Fruit fly (Drosophila melanogaster) whole organism, prepupa: ENCODE data around the gene CG11454.

Experiments used
- Blimp-1 ChIP-seq: fragments of 200-800 bp; sonication (Bioruptor generic); optimal IDR thresholded peaks from 3 replicates; lab custom pipeline; 2017; ENCODE audit warnings: missing biosample characterization, missing genetic modification characterization, mild to moderate bottlenecking, moderate library complexity, missing genetic modification reagents
- CG10631 ChIP-seq: fragments of 200-800 bp; sonication (Bioruptor generic); optimal IDR thresholded peaks from 2 replicates; lab custom pipeline; 2016; ENCODE audit warnings: missing biosample characterization, missing genetic modification characterization
- CG10669 ChIP-seq: fragments of 200-800 bp; sonication (Bioruptor generic); optimal IDR thresholded peaks from 3 replicates; lab custom pipeline; 2018; ENCODE audit warnings: missing biosample characterization, mild to moderate bottlenecking, missing genetic modification characterization, moderate library complexity
- CG11762 ChIP-seq: fragments of 200-800 bp; sonication (Bioruptor generic); optimal IDR thresholded peaks from 3 replicates; lab custom pipeline; 2016; ENCODE audit warnings: missing biosample characterization, missing genetic modification characterization; ENCODE audit not compliant: insufficient read depth
- CG11902 ChIP-seq: fragments of 200-800 bp; sonication (Bioruptor generic); optimal IDR thresholded peaks from 3 replicates; lab custom pipeline; 2016; ENCODE audit warnings: missing biosample characterization, missing genetic modification characterization
- CG15336 ChIP-seq: fragments of 200-800 bp; sonication (Bioruptor generic); IDR thresholded peaks from 2 replicates; pipeline ENCODE4 v1.3.6; 2022; ENCODE audit warnings: missing biosample characterization, missing genetic modification characterization
- CG3032 ChIP-seq: fragments of 200-800 bp; optimal IDR thresholded peaks from 2 replicates; lab custom pipeline; 2019; ENCODE audit warnings: missing biosample characterization, mild to moderate bottlenecking, missing genetic modification characterization, moderate library complexity
- CG31627 ChIP-seq: fragments of 200-800 bp; sonication (Bioruptor generic); optimal IDR thresholded peaks from 3 replicates; lab custom pipeline; 2016; ENCODE audit warnings: missing biosample characterization, missing genetic modification characterization
- CG32006 ChIP-seq: fragments of 200-800 bp; sonication (Bioruptor generic); optimal IDR thresholded peaks from 3 replicates; lab custom pipeline; 2017; ENCODE audit warnings: missing biosample characterization, mild to moderate bottlenecking, missing genetic modification characterization
- CG34406 ChIP-seq: fragments of 200-800 bp; sonication (Bioruptor generic); optimal IDR thresholded peaks from 3 replicates; lab custom pipeline; 2016; ENCODE audit warnings: missing biosample characterization, missing genetic modification characterization
- CG3919 ChIP-seq: fragments of 200-800 bp; sonication (Bioruptor generic); optimal IDR thresholded peaks from 3 replicates; lab custom pipeline; 2016; ENCODE audit warnings: missing biosample characterization, missing genetic modification characterization
- CG4318 ChIP-seq: fragments of 200-800 bp; sonication (Bioruptor generic); optimal IDR thresholded peaks from 3 replicates; lab custom pipeline; 2017; ENCODE audit warnings: missing biosample characterization, mild to moderate bottlenecking, missing genetic modification characterization
- CG6808 ChIP-seq: fragments of 200-800 bp; sonication (Bioruptor generic); optimal IDR thresholded peaks from 3 replicates; lab custom pipeline; 2017; ENCODE audit warnings: missing biosample characterization, missing genetic modification characterization, mild to moderate bottlenecking, moderate library complexity, missing genetic modification reagents
- CG6854 ChIP-seq: fragments of 200-800 bp; sonication (Bioruptor generic); optimal IDR thresholded peaks from 2 replicates; lab custom pipeline; 2017; ENCODE audit warnings: missing biosample characterization, mild to moderate bottlenecking, missing genetic modification characterization
- CG8119 ChIP-seq: fragments of 200-800 bp; sonication (Bioruptor generic); IDR thresholded peaks from 3 replicates; pipeline ENCODE4 v1.3.6; 2022; ENCODE audit warnings: missing biosample characterization, missing genetic modification characterization
- CG8319 ChIP-seq: fragments of 200-800 bp; sonication (Bioruptor generic); optimal IDR thresholded peaks from 3 replicates; lab custom pipeline; 2016; ENCODE audit warnings: missing biosample characterization, missing genetic modification characterization
- CG8632 ChIP-seq: fragments of 200-800 bp; sonication (Bioruptor generic); optimal IDR thresholded peaks from 3 replicates; lab custom pipeline; 2016; ENCODE audit warnings: missing biosample characterization, missing genetic modification characterization
- Eip78C ChIP-seq: fragments of 200-800 bp; sonication (Bioruptor generic); peaks from one replicate; lab custom pipeline; 2016; ENCODE audit warnings: missing biosample characterization, missing genetic modification characterization
- Eip93F ChIP-seq: fragments of 200-800 bp; sonication (Bioruptor generic); optimal IDR thresholded peaks from 2 replicates; lab custom pipeline; 2016; ENCODE audit warnings: missing biosample characterization, mild to moderate bottlenecking, missing genetic modification characterization
- Ets21C ChIP-seq: fragments of 200-800 bp; sonication (Bioruptor generic); optimal IDR thresholded peaks from 3 replicates; lab custom pipeline; 2016; ENCODE audit warnings: missing biosample characterization, missing genetic modification characterization
- Ets96B ChIP-seq: fragments of 200-800 bp; optimal IDR thresholded peaks from 2 replicates; lab custom pipeline; 2019; ENCODE audit warnings: missing biosample characterization, mild to moderate bottlenecking, missing genetic modification characterization, moderate library complexity
- Gug ChIP-seq: fragments of 200-800 bp; sonication (Bioruptor generic); IDR thresholded peaks from 2 replicates; pipeline ENCODE4 v1.3.6; 2022; ENCODE audit warnings: missing biosample characterization, missing genetic modification characterization
- Hr39 ChIP-seq: fragments of 200-800 bp; sonication (Bioruptor generic); optimal IDR thresholded peaks from 2 replicates; lab custom pipeline; 2016; ENCODE audit warnings: missing biosample characterization, missing genetic modification characterization
- Hr4 ChIP-seq: fragments of 200-800 bp; sonication (Bioruptor generic); optimal IDR thresholded peaks from 3 replicates; lab custom pipeline; 2016; ENCODE audit warnings: missing biosample characterization, missing genetic modification characterization
- Lpt ChIP-seq: fragments of 200-800 bp; sonication (Bioruptor generic); optimal IDR thresholded peaks from 3 replicates; lab custom pipeline; 2016; ENCODE audit warnings: missing biosample characterization, missing genetic modification characterization
- Met ChIP-seq: fragments of 200-800 bp; sonication (Bioruptor generic); optimal IDR thresholded peaks from 3 replicates; lab custom pipeline; 2016; ENCODE audit warnings: missing biosample characterization, missing genetic modification characterization
- OdsH ChIP-seq: fragments of 200-800 bp; sonication (Bioruptor generic); optimal IDR thresholded peaks from 3 replicates; lab custom pipeline; 2016; ENCODE audit warnings: missing biosample characterization, missing genetic modification characterization
- Smox ChIP-seq: fragments of 200-800 bp; sonication (Bioruptor generic); optimal IDR thresholded peaks from 3 replicates; lab custom pipeline; 2016; ENCODE audit warnings: missing biosample characterization, missing genetic modification characterization
- Sox14 ChIP-seq: fragments of 200-800 bp; sonication (Bioruptor generic); optimal IDR thresholded peaks from 3 replicates; lab custom pipeline; 2016; ENCODE audit warnings: missing biosample characterization, missing genetic modification characterization
- achi ChIP-seq: fragments of 200-800 bp; sonication (Bioruptor generic); optimal IDR thresholded peaks from 3 replicates; lab custom pipeline; 2016; ENCODE audit warnings: missing biosample characterization, missing genetic modification characterization
- acj6 ChIP-seq: fragments of 200-800 bp; sonication (Bioruptor generic); optimal IDR thresholded peaks from 3 replicates; lab custom pipeline; 2016; ENCODE audit warnings: missing biosample characterization, missing genetic modification characterization
- cyc ChIP-seq: fragments of 200-800 bp; sonication (Bioruptor generic); optimal IDR thresholded peaks from 3 replicates; lab custom pipeline; 2016; ENCODE audit warnings: missing biosample characterization, missing genetic modification characterization
- dac ChIP-seq: fragments of 200-800 bp; sonication (Bioruptor generic); optimal IDR thresholded peaks from 2 replicates; lab custom pipeline; 2017; ENCODE audit warnings: missing biosample characterization, mild to moderate bottlenecking, missing genetic modification characterization
- dsx ChIP-seq: fragments of 200-800 bp; optimal IDR thresholded peaks from 3 replicates; lab custom pipeline; 2019; ENCODE audit warnings: missing biosample characterization, mild to moderate bottlenecking, missing genetic modification characterization, moderate library complexity; ENCODE audit not compliant: poor library complexity, severe bottlenecking
- eg ChIP-seq: fragments of 200-800 bp; sonication (Bioruptor generic); IDR thresholded peaks from 3 replicates; pipeline ENCODE4 v1.3.6; 2022; ENCODE audit warnings: missing biosample characterization, missing genetic modification characterization
- esn ChIP-seq: fragments of 200-800 bp; sonication (Bioruptor generic); optimal IDR thresholded peaks from 2 replicates; lab custom pipeline; 2016; ENCODE audit warnings: missing biosample characterization, mild to moderate bottlenecking, missing genetic modification characterization, moderate library complexity
- fkh ChIP-seq: fragments of 200-800 bp; sonication (Bioruptor generic); optimal IDR thresholded peaks from 3 replicates; lab custom pipeline; 2017; ENCODE audit warnings: missing biosample characterization, mild to moderate bottlenecking, missing genetic modification characterization, moderate library complexity
- net ChIP-seq: fragments of 200-800 bp; sonication (Bioruptor generic); optimal IDR thresholded peaks from 3 replicates; lab custom pipeline; 2016; ENCODE audit warnings: missing biosample characterization, missing genetic modification characterization
- salr ChIP-seq, 2 experiments: fragments of 200-800 bp; sonication (Bioruptor generic); optimal IDR thresholded peaks; 3 replicates each; lab custom pipeline; 2016 to 2018; ENCODE audit warnings: missing biosample characterization in 2 of 2, missing genetic modification characterization in 2 of 2, mild to moderate bottlenecking in 1 of 2
- spab ChIP-seq: fragments of 200-800 bp; sonication (Bioruptor generic); optimal IDR thresholded peaks from 2 replicates; lab custom pipeline; 2017; ENCODE audit warnings: missing biosample characterization, mild to moderate bottlenecking, missing genetic modification characterization, missing genetic modification reagents
- ss ChIP-seq, 2 experiments: fragments of 200-800 bp; sonication (Bioruptor generic); optimal IDR thresholded peaks; 2 replicates in 1 of 2; 3 replicates in 1 of 2; lab custom pipeline; 2017 to 2018; ENCODE audit warnings: mild to moderate bottlenecking in 2 of 2, missing biosample characterization in 2 of 2, missing genetic modification characterization in 2 of 2, moderate library complexity in 1 of 2
- svp ChIP-seq: fragments of 200-800 bp; sonication (Bioruptor generic); peaks from one replicate; lab custom pipeline; 2016; ENCODE audit warnings: missing biosample characterization, missing genetic modification characterization
- topi ChIP-seq: fragments of 200-800 bp; sonication (Bioruptor generic); optimal IDR thresholded peaks from 3 replicates; lab custom pipeline; 2016; ENCODE audit warnings: missing biosample characterization, missing genetic modification characterization

The CG11454 gene

DNA sequence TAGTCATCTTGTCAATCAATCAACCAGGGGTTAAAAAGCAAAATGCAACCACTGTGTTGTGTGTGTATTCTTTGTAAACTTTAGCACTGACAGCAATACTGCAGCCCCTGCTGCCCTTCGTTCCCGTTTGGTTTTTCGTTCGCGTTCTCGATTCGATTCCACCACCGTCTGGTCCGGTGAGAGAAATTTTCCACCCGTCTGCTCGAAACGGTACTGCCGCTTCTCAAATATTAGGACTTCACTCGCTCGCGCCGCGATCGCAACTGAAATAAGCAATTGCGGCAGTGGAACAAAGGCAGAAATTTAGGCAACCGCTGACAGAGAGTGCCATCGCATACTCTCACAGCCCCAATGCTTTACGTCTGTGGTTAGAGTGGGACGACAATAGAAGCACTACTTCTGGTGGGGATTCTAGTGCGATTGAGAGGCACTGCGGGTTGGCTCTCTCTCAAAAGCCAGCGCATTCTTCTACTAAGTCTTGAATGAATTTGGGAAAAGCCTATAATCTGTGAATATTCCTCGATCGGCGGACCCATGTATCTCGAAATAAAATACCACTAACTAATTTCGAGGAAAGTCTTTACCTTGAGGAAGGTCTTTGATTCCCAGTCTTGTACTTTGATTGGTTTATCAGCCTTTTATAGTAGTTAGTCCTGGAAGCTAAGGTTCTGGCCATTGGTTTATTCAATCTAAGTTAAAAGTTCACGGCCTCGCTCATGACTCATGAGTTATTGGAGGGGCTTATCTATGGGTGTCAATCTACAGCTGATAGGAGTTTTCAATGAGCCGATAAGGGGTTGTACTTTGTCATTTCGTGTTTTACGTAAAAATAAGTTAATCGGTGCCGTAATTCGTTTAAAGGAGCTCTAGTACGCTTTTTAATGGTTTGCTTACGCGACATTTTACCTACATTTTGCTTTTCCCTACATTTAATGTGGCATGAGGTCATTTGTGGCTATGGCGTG lies 13.9 kb upstream of the CG11454 start (continued):
- TF ChIP-seq Sox14 (GFP tag; lab: Kevin White, UChicago) (peak; percentile 96), CG11902 (GFP tag; lab: Kevin White, UChicago) (no peak), topi (GFP tag; lab: Kevin White, UChicago) (peak; percentile 49), CG8632 (GFP tag; lab: Kevin White, UChicago) (no peak), CG3032 (tag; lab: Kevin White, UChicago) (no peak), svp (peak; percentile 87), eg (GFP tag; lab: Robert Waterston, UW) (peak; percentile 78; the same call in 2 of the 3 replicates), Hr39 (GFP tag; lab: Kevin White, UChicago) (no peak), esn (peak; percentile 45), CG10631 (GFP tag; lab: Kevin White, UChicago) (no peak), acj6 (GFP tag; lab: Kevin White, UChicago) (no peak), CG34406 (no peak), salr (GFP tag; optimal IDR thresholded peaks at IDR 0.05; lab: Kevin White, UChicago) (peak in 1 of 2 experiments; percentile 10), CG8319 (GFP tag; lab: Kevin White, UChicago) (peak; percentile 8), Ets21C (GFP tag; lab: Kevin White, UChicago) (no peak), ss (GFP tag; optimal IDR thresholded peaks at IDR 0.05; lab: Kevin White, UChicago) (peak; percentile 19 to 50), dac (GFP tag; lab: Kevin White, UChicago) (no peak), CG11762 (GFP tag; lab: Kevin White, UChicago) (no peak), OdsH (GFP tag; lab: Kevin White, UChicago) (no peak), fkh (GFP tag; lab: Kevin White, UChicago) (no peak), Eip78C (peak; percentile 83), CG10669 (no peak), CG3919 (peak; percentile 47), Ets96B (tag; lab: Kevin White, UChicago) (peak; percentile 18), net (peak; percentile 85), CG6808 (GFP tag; lab: Kevin White, UChicago) (peak; percentile 57), CG31627 (GFP tag; lab: Kevin White, UChicago) (no peak), Eip93F (peak; percentile 83), Hr4 (GFP tag; lab: Kevin White, UChicago) (no peak), Smox (GFP tag; lab: Kevin White, UChicago) (no peak), CG15336 (peak; percentile 47; the same call in 1 of the 2 replicates), CG4318 (GFP tag; lab: Kevin White, UChicago) (no peak)
- TF ChIP-seq, all 60 proteins: peak for 35

DNA sequence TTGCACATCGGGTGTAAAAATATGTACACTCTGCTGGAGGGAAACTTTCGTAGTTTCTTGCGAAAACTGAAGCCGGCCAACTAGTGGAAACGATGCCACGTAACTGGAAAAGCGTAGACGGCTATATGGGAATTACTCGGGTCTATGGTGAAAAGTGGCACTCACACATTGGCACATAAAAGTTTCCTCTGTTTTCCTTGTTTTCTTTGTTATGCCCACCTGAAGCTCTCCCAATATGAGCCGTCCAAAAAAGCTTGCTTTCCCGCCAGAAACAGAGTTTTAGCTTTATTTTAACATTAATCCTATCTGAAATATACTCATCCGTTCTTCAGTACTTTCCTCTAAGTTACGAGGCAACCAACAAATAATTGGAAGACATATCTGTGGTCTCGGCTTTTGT lies 12.4 kb upstream of the CG11454 start, which contains the start of gene CG3164:
Gene CG3164, minus strand, starts transcription at position 101 of the 400 bp plus-strand sequence.
- TF ChIP-seq eg (GFP tag; lab: Robert Waterston, UW) (0 out of 3 replicates have a peak, but pooled peaks have one; percentile 13), CG8632 (GFP tag; lab: Kevin White, UChicago) (no peak), CG8119 (GFP tag; lab: Robert Waterston, UW) (0 out of 3 replicates have a peak, but pooled peaks have one; percentile 22), esn (no peak), achi (GFP tag; lab: Kevin White, UChicago) (no peak), Sox14 (GFP tag; lab: Kevin White, UChicago) (no peak)
- TF ChIP-seq, all 60 proteins: peak for 2

DNA sequence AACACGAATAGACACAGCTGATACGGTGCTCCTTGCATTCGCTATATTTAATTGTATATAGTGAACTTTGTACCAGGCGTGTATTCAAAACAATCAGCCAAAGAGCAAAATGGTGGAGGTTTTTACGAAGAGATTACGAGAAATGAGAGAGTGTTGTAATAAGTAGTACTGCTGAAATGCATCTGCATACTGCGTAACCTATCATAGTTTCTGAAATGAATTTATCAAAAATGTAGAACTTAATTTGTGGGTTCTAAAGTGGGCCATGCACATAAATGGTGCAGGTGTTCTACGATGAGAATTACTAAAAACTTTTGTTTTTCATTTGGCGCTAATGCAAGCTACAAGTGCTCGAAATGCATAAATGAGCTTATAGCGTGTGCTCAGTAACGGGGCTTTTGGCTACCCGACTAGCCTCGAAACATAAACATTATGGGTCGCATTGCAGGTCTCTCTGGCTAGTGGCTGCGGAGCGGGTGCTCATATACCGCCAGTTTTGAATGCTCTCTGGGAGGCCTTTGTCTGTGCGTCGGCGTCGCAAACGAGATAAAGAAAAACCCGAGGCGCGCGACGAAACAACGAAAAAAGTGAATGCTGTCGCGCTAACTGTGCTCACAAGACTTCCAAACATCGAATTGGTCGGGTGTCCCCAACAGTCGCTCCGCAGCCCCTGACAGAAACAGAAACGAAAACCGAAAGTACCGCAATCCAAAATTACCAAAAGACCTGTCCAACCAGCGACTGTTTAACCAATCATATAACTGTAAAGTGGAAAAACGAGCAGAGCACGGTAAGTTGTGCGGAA lies 11.5 kb upstream of the CG11454 start, which contains the start of gene Gs1:
Gene Gs1, plus strand, starts transcription at position 612 of the 805 bp plus-strand sequence.
- peak; percentile 24 for TF ChIP-seq esn
- no peak for TF ChIP-seq dsx (GFP tag; lab: Kevin White, UChicago)
- peak; percentile 15 for TF ChIP-seq Lpt
- no peak for TF ChIP-seq cyc (GFP tag; lab: Kevin White, UChicago)
- TF ChIP-seq CG31627 (GFP tag; lab: Kevin White, UChicago), result no peak
- TF ChIP-seq Hr4 (GFP tag; lab: Kevin White, UChicago), result peak; percentile 43
- peak; percentile 19 for TF ChIP-seq CG32006
- TF ChIP-seq spab (GFP tag; lab: Kevin White, UChicago), result peak; percentile 5
- peak; percentile 62 for TF ChIP-seq Blimp-1
- TF ChIP-seq Met (GFP tag; lab: Kevin White, UChicago), result peak; percentile 8
- peak; percentile 57; the same call in 2 of the 3 replicates for TF ChIP-seq CG8119 (GFP tag; lab: Robert Waterston, UW)
- no peak for TF ChIP-seq Gug
- peak; percentile 37 for TF ChIP-seq CG6854
- TF ChIP-seq dac (GFP tag; lab: Kevin White, UChicago), result no peak
- TF ChIP-seq ss (GFP tag; optimal IDR thresholded peaks at IDR 0.05; lab: Kevin White, UChicago), result peak; percentile 58 to 72
